Fruit fly (Drosophila melanogaster): ENCODE data around the gene nis.

The nis gene

dm6 chr2L:1611122-1611521, 24.2 kb upstream of the nis start, which contains the start of the genes Rab3GAP1 and CG14352 (continued):
- TF ChIP-seq oc (tag; optimal IDR thresholded peaks at IDR 0.05) (peak; percentile 45), Ets97D (GFP tag; optimal IDR thresholded peaks at IDR 0.05) (peak; percentile 87), ro (GFP tag; IDR thresholded peaks at IDR 0.05) (no peak), Mrtf (GFP tag; IDR thresholded peaks at IDR 0.05) (peak; percentile 83), CG10209 (GFP tag; optimal IDR thresholded peaks at IDR 0.05) (peak; percentile 85), CG12219 (GFP tag; optimal IDR thresholded peaks at IDR 0.05) (peak; percentile 36), CG11456 (GFP tag; IDR thresholded peaks at IDR 0.05) (peak; percentile 85), CG17568 (GFP tag; optimal IDR thresholded peaks at IDR 0.05) (no peak), fd102C (GFP tag; optimal IDR thresholded peaks at IDR 0.05) (no peak), maf-S (GFP tag; optimal IDR thresholded peaks at IDR 0.05) (peak; percentile 84), CG6854 (GFP tag; optimal IDR thresholded peaks at IDR 0.05) (no peak), CG17829 (tag; optimal IDR thresholded peaks at IDR 0.05) (peak; percentile 86), CG7839 (tag; optimal IDR thresholded peaks at IDR 0.05) (peak; percentile 88), hkb (optimal IDR thresholded peaks at IDR 0.05) (peak; percentile 75), hkb (GFP tag; IDR thresholded peaks at IDR 0.05) (peak; percentile 67; the same call in 1 of the 2 replicates), CG15601 (tag; optimal IDR thresholded peaks at IDR 0.05) (peak; percentile 81), Abd-B (GFP tag; optimal IDR thresholded peaks at IDR 0.05) (peak; percentile 92), br (optimal IDR thresholded peaks at IDR 0.05) (no peak), corto (GFP tag; optimal IDR thresholded peaks at IDR 0.05) (no peak), MTF-1 (GFP tag; optimal IDR thresholded peaks at IDR 0.05; ENCODE audit: borderline replicate concordance) (peak; percentile 27), Trl (optimal IDR thresholded peaks at IDR 0.05) (peak in 1 of 2 experiments; percentile 3), Trl (GFP tag; optimal IDR thresholded peaks at IDR 0.05) (peak; percentile 87), CG10321 (GFP tag; IDR thresholded peaks at IDR 0.05) (0 out of 2 replicates have a peak, but pooled peaks have one; percentile 40), CG7745 (tag; optimal IDR thresholded peaks at IDR 0.05) (no peak), run (tag; optimal IDR thresholded peaks at IDR 0.05) (no peak), zen (tag; optimal IDR thresholded peaks at IDR 0.05) (peak; percentile 83), CG11398 (GFP tag; optimal IDR thresholded peaks at IDR 0.05) (peak; percentile 60), CG4328 (GFP tag; optimal IDR thresholded peaks at IDR 0.05) (peak; percentile 73), CG14965 (GFP tag; optimal IDR thresholded peaks at IDR 0.05; ENCODE audit: borderline replicate concordance) (no peak), sr (GFP tag; IDR thresholded peaks at IDR 0.05) (no peak), sisA (GFP tag; IDR thresholded peaks at IDR 0.05) (peak; percentile 91), dpn (GFP tag; optimal IDR thresholded peaks at IDR 0.05) (peak; percentile 86 to 90), Doc3 (GFP tag; IDR thresholded peaks at IDR 0.05; ENCODE audit: partially characterized antibody) (no peak), eve (GFP tag; optimal IDR thresholded peaks at IDR 0.05) (no peak), CG14667 (GFP tag; IDR thresholded peaks at IDR 0.05) (peak; percentile 72), CG12071 (GFP tag; optimal IDR thresholded peaks at IDR 0.05) (peak; percentile 50), cas (GFP tag; IDR thresholded peaks at IDR 0.05) (no peak), z (GFP tag; IDR thresholded peaks at IDR 0.05) (no peak), C15 (GFP tag; IDR thresholded peaks at IDR 0.05) (peak; percentile 46; the same call in 1 of the 3 replicates), al (GFP tag; IDR thresholded peaks at IDR 0.05) (peak; percentile 86)

- TF ChIP-seq CG1647 (GFP tag; optimal IDR thresholded peaks at IDR 0.05) (no peak), Hand (GFP tag; optimal IDR thresholded peaks at IDR 0.05) (no peak), Hsf (GFP tag; optimal IDR thresholded peaks at IDR 0.05) (no peak), inv (GFP tag; IDR thresholded peaks at IDR 0.05; ENCODE audit: partially characterized antibody) (no peak), HLH54F (GFP tag; optimal IDR thresholded peaks at IDR 0.05) (no peak), CG8478 (optimal IDR thresholded peaks at IDR 0.05) (peak; percentile 10), CG8765 (GFP tag; IDR thresholded peaks at IDR 0.05) (no peak), ken (GFP tag; IDR thresholded peaks at IDR 0.05) (no peak), Max (GFP tag; optimal IDR thresholded peaks at IDR 0.05) (no peak), CG14965 (GFP tag; optimal IDR thresholded peaks at IDR 0.05; ENCODE audit: borderline replicate concordance) (no peak), Ets65A (GFP tag) (peak; percentile 79), Vsx1 (GFP tag; optimal IDR thresholded peaks at IDR 0.05) (no peak), CG9817 (tag; optimal IDR thresholded peaks at IDR 0.05) (no peak), crc (GFP tag; optimal IDR thresholded peaks at IDR 0.05) (no peak), CG18262 (tag; optimal IDR thresholded peaks at IDR 0.05) (no peak), CG31365 (tag; optimal IDR thresholded peaks at IDR 0.05) (no peak)
Measured at dm6 chr2L:1606758-1607157, 19.8 kb upstream of the nis start.
